Worm (Caenorhabditis elegans) whole organism, L2 larva: ENCODE data around the gene rnp-7.

Experiments
- skn-1 ChIP-seq: sonication (generic microtip); optimal IDR thresholded peaks from 2 replicates; lab custom pipeline; 2017; ENCODE audit warnings: missing biosample characterization, missing genetic modification characterization
- zag-1 ChIP-seq: fragments of 150-350 bp; optimal IDR thresholded peaks from 2 replicates; lab custom pipeline; 2014; ENCODE audit warnings: missing biosample characterization, missing genetic modification characterization

- TF ChIP-seq zag-1 (tag; lab: Kevin White, UChicago): no peak
- no peak for TF ChIP-seq skn-1
Measured at ce11 chrIII:7114952-7115488, 45.9 kb downstream of the rnp-7 start, which contains the start of gene nhr-10.
